Fruit fly (Drosophila melanogaster) whole organism, wandering third instar larva: Measurements from ENCODE around the gene PIG-U.

Source experiments
- CG9705 ChIP-seq: fragments of 200-800 bp; sonication (Bioruptor generic); optimal IDR thresholded peaks from 2 replicates; lab custom pipeline; 2018; ENCODE audit warnings: missing biosample characterization, mild to moderate bottlenecking, missing genetic modification characterization
- Dif ChIP-seq: fragments of 200-275, 200-300 bp; sonication (Bioruptor generic); optimal IDR thresholded peaks from 2 replicates; lab custom pipeline; 2018; ENCODE audit warnings: missing biosample characterization, missing genetic modification characterization; ENCODE audit not compliant: partially characterized antibody
- Hnf4 ChIP-seq: fragments of 200-800 bp; sonication (Bioruptor generic); optimal IDR thresholded peaks from 2 replicates; lab custom pipeline; 2016; ENCODE audit warnings: missing biosample characterization, mild to moderate bottlenecking, missing genetic modification characterization
- Hr83 ChIP-seq: fragments of 200-300 bp; sonication (Bioruptor generic); optimal IDR thresholded peaks from 2 replicates; lab custom pipeline; 2016; ENCODE audit warnings: missing biosample characterization, mild to moderate bottlenecking, missing genetic modification characterization, moderate library complexity; ENCODE audit not compliant: poor library complexity, severe bottlenecking
- Myc ChIP-seq: fragments of >200 bp; optimal IDR thresholded peaks from 2 replicates; lab custom pipeline; 2017
- Rel ChIP-seq, 2 experiments: fragments of 200-800 bp; sonication (Bioruptor generic) in 1 of 2; optimal IDR thresholded peaks; 2 replicates in 1 of 2; 3 replicates in 1 of 2; lab custom pipeline; 2016 to 2019; ENCODE audit warnings: mild to moderate bottlenecking in 2 of 2, missing biosample characterization in 2 of 2, missing genetic modification characterization in 2 of 2, moderate library complexity in 1 of 2
- Sp1 ChIP-seq: fragments of 200-800 bp; sonication (Bioruptor generic); optimal IDR thresholded peaks from 3 replicates; lab custom pipeline; 2019; ENCODE audit warnings: missing biosample characterization, mild to moderate bottlenecking, missing genetic modification characterization, moderate library complexity
- br ChIP-seq: fragments of 200-800 bp; sonication (Bioruptor generic); optimal IDR thresholded peaks from 2 replicates; lab custom pipeline; 2016; ENCODE audit warnings: missing biosample characterization, missing genetic modification characterization
- fru ChIP-seq: fragments of 200-800 bp; sonication (Bioruptor generic); optimal IDR thresholded peaks from 3 replicates; lab custom pipeline; 2016; ENCODE audit warnings: missing biosample characterization, mild to moderate bottlenecking, missing genetic modification characterization
- psq ChIP-seq: fragments of 200-800 bp; sonication (Bioruptor generic); optimal IDR thresholded peaks from 3 replicates; lab custom pipeline; 2017; ENCODE audit warnings: missing biosample characterization, mild to moderate bottlenecking, missing genetic modification characterization, moderate library complexity
- rgr ChIP-seq: fragments of 200-800 bp; sonication (Bioruptor generic); optimal IDR thresholded peaks from 3 replicates; lab custom pipeline; 2016; ENCODE audit warnings: missing biosample characterization, mild to moderate bottlenecking, missing genetic modification characterization

- TF ChIP-seq br (GFP tag; lab: Kevin White, UChicago): no peak
- no peak for TF ChIP-seq rgr (GFP tag; lab: Kevin White, UChicago)
- TF ChIP-seq CG9705 (GFP tag; lab: Kevin White, UChicago): no peak
- TF ChIP-seq psq (GFP tag; lab: Kevin White, UChicago): no peak
- TF ChIP-seq Sp1 (GFP tag; lab: Kevin White, UChicago): peak; percentile 32
- no peak for TF ChIP-seq Hnf4 (GFP tag; lab: Kevin White, UChicago)
- TF ChIP-seq Rel (GFP tag; optimal IDR thresholded peaks at IDR 0.05; lab: Kevin White, UChicago): no peak
- no peak for TF ChIP-seq Rel (tag; optimal IDR thresholded peaks at IDR 0.05; lab: Kevin White, UChicago)
- TF ChIP-seq Hr83: no peak
- TF ChIP-seq Myc (lab: Kevin White, UChicago): no peak
- TF ChIP-seq fru (GFP tag; lab: Kevin White, UChicago): no peak
- no peak for TF ChIP-seq Dif (GFP tag; lab: Kevin White, UChicago)
Measured at dm6 chr2L:8471667-8472066, 43.2 kb upstream of the PIG-U start.
